Fruit fly (Drosophila melanogaster): Measurements from ENCODE around the gene Vps24.

Vps24 gene

DNA sequence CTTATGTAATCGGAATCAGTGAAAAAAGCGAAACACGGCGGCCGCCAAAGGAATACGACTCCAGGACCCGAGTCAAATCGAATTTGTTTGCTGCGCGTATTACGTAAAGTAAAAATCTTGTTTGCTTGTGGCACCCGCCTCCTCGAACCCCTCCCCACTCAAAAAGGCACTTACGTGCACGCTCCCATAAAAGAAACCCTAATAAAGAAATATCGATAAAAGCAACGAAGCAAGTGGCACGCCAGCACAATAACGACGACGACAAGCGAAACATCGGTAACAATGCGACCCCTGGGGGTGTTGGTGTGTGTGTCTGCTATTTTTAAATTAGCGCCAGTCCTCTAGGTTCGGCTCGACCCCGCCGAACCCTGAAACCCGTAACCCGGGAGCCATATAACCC, 28.5 kb downstream of the Vps24 start (continued):
- TF ChIP-seq unc-4 (GFP tag; IDR thresholded peaks at IDR 0.05; ENCODE audit: partially characterized antibody) (0 out of 2 replicates have a peak, but pooled peaks have one; percentile 12), CG16815 (GFP tag; optimal IDR thresholded peaks at IDR 0.05) (no peak), Dip2 (GFP tag; IDR thresholded peaks at IDR 0.05) (no peak), lilli (GFP tag; optimal IDR thresholded peaks at IDR 0.05) (no peak), nerfin-2 (GFP tag; IDR thresholded peaks at IDR 0.05; ENCODE audit: partially characterized antibody) (no peak), CG10321 (GFP tag; IDR thresholded peaks at IDR 0.05) (no peak), CG14050 (GFP tag; IDR thresholded peaks at IDR 0.05) (no peak), tup (GFP tag; optimal IDR thresholded peaks at IDR 0.05) (no peak), Lhr (GFP tag; optimal IDR thresholded peaks at IDR 0.05) (no peak), zen2 (GFP tag; IDR thresholded peaks at IDR 0.05; ENCODE audit: partially characterized antibody) (0 out of 3 replicates have a peak, but pooled peaks have one; percentile 32), CG18011 (GFP tag; optimal IDR thresholded peaks at IDR 0.05) (no peak), Neu2 (GFP tag; optimal IDR thresholded peaks at IDR 0.05; ENCODE audit: borderline replicate concordance) (no peak), pzg (GFP tag; optimal IDR thresholded peaks at IDR 0.05) (no peak), CG14965 (GFP tag; optimal IDR thresholded peaks at IDR 0.05; ENCODE audit: borderline replicate concordance) (no peak), nom (GFP tag; optimal IDR thresholded peaks at IDR 0.05) (no peak), CG8765 (GFP tag; IDR thresholded peaks at IDR 0.05) (no peak), CG12659 (GFP tag; optimal IDR thresholded peaks at IDR 0.05) (no peak), schlank (tag; optimal IDR thresholded peaks at IDR 0.05) (no peak), CG30403 (GFP tag; optimal IDR thresholded peaks at IDR 0.05) (no peak), Hr3 (GFP tag; optimal IDR thresholded peaks at IDR 0.05) (no peak), CG17612 (GFP tag; IDR thresholded peaks at IDR 0.05) (no peak), abd-A (tag; optimal IDR thresholded peaks at IDR 0.05) (peak; percentile 88), mam (GFP tag; optimal IDR thresholded peaks at IDR 0.05) (no peak), CG6854 (GFP tag; optimal IDR thresholded peaks at IDR 0.05) (no peak), croc (GFP tag; conservative IDR thresholded peaks at IDR 0.05) (no peak), Hey (tag; optimal IDR thresholded peaks at IDR 0.05) (peak; percentile 42), hb (GFP tag; IDR thresholded peaks at IDR 0.05; ENCODE audit: partially characterized antibody) (no peak), Mes4 (GFP tag; optimal IDR thresholded peaks at IDR 0.05) (no peak), CG2129 (GFP tag; IDR thresholded peaks at IDR 0.05; ENCODE audit: partially characterized antibody) (no peak), CG13123 (GFP tag; optimal IDR thresholded peaks at IDR 0.05) (no peak), ash1 (GFP tag; optimal IDR thresholded peaks at IDR 0.05) (no peak), tll (GFP tag; optimal IDR thresholded peaks at IDR 0.05) (no peak), Bdp1 (GFP tag; optimal IDR thresholded peaks at IDR 0.05) (no peak), crol (GFP tag; IDR thresholded peaks at IDR 0.05) (no peak), CG13296 (GFP tag; optimal IDR thresholded peaks at IDR 0.05) (no peak), disco-r (GFP tag; optimal IDR thresholded peaks at IDR 0.05) (no peak), btn (GFP tag; optimal IDR thresholded peaks at IDR 0.05) (no peak), CG9797 (GFP tag; optimal IDR thresholded peaks at IDR 0.05) (no peak), CG3726 (GFP tag; IDR thresholded peaks at IDR 0.05) (no peak), CG8924 (tag; optimal IDR thresholded peaks at IDR 0.05) (no peak)
